Worm (Caenorhabditis elegans): ENCODE results near the gene clec-76.

The clec-76 gene

ce11 chrIV:3965013-3965412 is at the start of gene clec-76:
Gene clec-76 (plus strand): TSS chrIV:3965246.
- TF ChIP-seq mcd-1 (GFP tag; IDR thresholded peaks at IDR 0.05), result no peak
- TF ChIP-seq F39B2.1 (GFP tag; IDR thresholded peaks at IDR 0.05), result no peak
- TF ChIP-seq ztf-3 (GFP tag; optimal IDR thresholded peaks at IDR 0.05), result no peak
- TF ChIP-seq madf-8 (GFP tag; conservative IDR thresholded peaks at IDR 0.05), result no peak
- no peak for TF ChIP-seq atf-7 (tag; optimal IDR thresholded peaks at IDR 0.05)
- TF ChIP-seq K12H6.12 (tag; optimal IDR thresholded peaks at IDR 0.05), result no peak
- TF ChIP-seq hmg-20 (GFP tag; IDR thresholded peaks at IDR 0.05), result no peak
- TF ChIP-seq sptf-2 (GFP tag; optimal IDR thresholded peaks at IDR 0.05), result no peak
- TF ChIP-seq rcor-1 (GFP tag; IDR thresholded peaks at IDR 0.05), result no peak
- TF ChIP-seq lsl-1 (GFP tag; optimal IDR thresholded peaks at IDR 0.05), result no peak
- TF ChIP-seq akir-1 (GFP tag; optimal IDR thresholded peaks at IDR 0.05), result no peak
- TF ChIP-seq xnd-1 (tag; optimal IDR thresholded peaks at IDR 0.05), result no peak
- TF ChIP-seq aptf-3 (GFP tag; IDR thresholded peaks at IDR 0.05), result no peak

- TF ChIP-seq ceh-100 (GFP tag; IDR thresholded peaks at IDR 0.05) (no peak), Y56A3A.18 (GFP tag; IDR thresholded peaks at IDR 0.05) (no peak), sdz-38 (tag; optimal IDR thresholded peaks at IDR 0.05) (no peak), snpc-3.4 (tag; optimal IDR thresholded peaks at IDR 0.05) (no peak), somi-1 (GFP tag; optimal IDR thresholded peaks at IDR 0.05) (no peak), tbx-9 (tag; optimal IDR thresholded peaks at IDR 0.05; ENCODE audit: borderline replicate concordance) (no peak), F37B4.10 (GFP tag; IDR thresholded peaks at IDR 0.05) (no peak), ceh-40 (GFP tag; IDR thresholded peaks at IDR 0.05) (no peak), ceh-79 (tag; optimal IDR thresholded peaks at IDR 0.05) (no peak), F10E7.11 (tag; optimal IDR thresholded peaks at IDR 0.05) (no peak), madf-10 (tag; optimal IDR thresholded peaks at IDR 0.05) (no peak)
Observed at ce11 chrIV:3915296-3915695, 49.8 kb upstream of the clec-76 start, which contains the start of gene srz-20. Gene srz-20 (plus strand): TSS chrIV:3915596.

ce11 chrIV:3917405-3917804 is 47.6 kb upstream of the clec-76 start, which contains the start of gene F56D6.14:
Gene F56D6.14 (plus strand): TSS chrIV:3917705.
- TF ChIP-seq B0035.1 (tag; optimal IDR thresholded peaks at IDR 0.05), result no peak
- TF ChIP-seq snpc-3.4 (tag; optimal IDR thresholded peaks at IDR 0.05), result no peak
- TF ChIP-seq chd-7 (tag; optimal IDR thresholded peaks at IDR 0.05), result no peak
- no peak for TF ChIP-seq Y95B8A.8 (GFP tag; IDR thresholded peaks at IDR 0.05)
- no peak for TF ChIP-seq ztf-26 (tag; optimal IDR thresholded peaks at IDR 0.05)
- TF ChIP-seq B0019.2 (GFP tag; conservative IDR thresholded peaks at IDR 0.05), result no peak
- TF ChIP-seq lin-40 (tag; optimal IDR thresholded peaks at IDR 0.05), result no peak
- no peak for TF ChIP-seq hrde-1 (tag; optimal IDR thresholded peaks at IDR 0.05; ENCODE audit: borderline replicate concordance)
- TF ChIP-seq ceh-100 (GFP tag; IDR thresholded peaks at IDR 0.05), result no peak
- TF ChIP-seq ztf-28 (GFP tag; IDR thresholded peaks at IDR 0.05), result no peak
- no peak for TF ChIP-seq Y79H2A.3 (GFP tag; conservative IDR thresholded peaks at IDR 0.05)
- no peak for TF ChIP-seq ztf-3 (GFP tag; optimal IDR thresholded peaks at IDR 0.05)
- TF ChIP-seq zim-3 (tag; optimal IDR thresholded peaks at IDR 0.05), result no peak
- no peak for TF ChIP-seq pbrm-1 (GFP tag; IDR thresholded peaks at IDR 0.05)
- TF ChIP-seq sptf-2 (GFP tag; optimal IDR thresholded peaks at IDR 0.05), result no peak
- TF ChIP-seq K11D2.4 (GFP tag; IDR thresholded peaks at IDR 0.05), result no peak
- no peak for TF ChIP-seq sea-2 (GFP tag; IDR thresholded peaks at IDR 0.05)
- TF ChIP-seq mcd-1 (GFP tag; IDR thresholded peaks at IDR 0.05), result no peak

All from whole organism, young adult.